Worm (Caenorhabditis elegans): Measurements from ENCODE around the gene C14B1.12.

- TF ChIP-seq nhr-237 (tag; optimal IDR thresholded peaks at IDR 0.05) (no peak), ceh-82 (tag; optimal IDR thresholded peaks at IDR 0.05) (no peak), nhr-129 (tag; optimal IDR thresholded peaks at IDR 0.05) (no peak), ama-1 (optimal IDR thresholded peaks at IDR 0.05) (no peak), R02D3.7 (tag; optimal IDR thresholded peaks at IDR 0.05) (no peak), zag-1 (tag; optimal IDR thresholded peaks at IDR 0.05) (no peak), lsy-2 (tag; optimal IDR thresholded peaks at IDR 0.05) (no peak), fos-1 (tag; optimal IDR thresholded peaks at IDR 0.05) (no peak), nhr-25 (tag; optimal IDR thresholded peaks at IDR 0.05) (no peak), dmd-4 (tag; optimal IDR thresholded peaks at IDR 0.05) (no peak), C34F6.9 (tag; optimal IDR thresholded peaks at IDR 0.05) (no peak), egl-27 (tag; optimal IDR thresholded peaks at IDR 0.05) (no peak), unc-62 (GFP tag; optimal IDR thresholded peaks at IDR 0.05) (no peak)
These were observed 11.6 kb downstream of the C14B1.12 start, which contains the start of gene nrde-1 for ce11 chrIII:3713163-3713562.

Data from whole organism, L2 larva.